Fruit fly (Drosophila melanogaster): ENCODE results near the gene CG7378.

DNA sequence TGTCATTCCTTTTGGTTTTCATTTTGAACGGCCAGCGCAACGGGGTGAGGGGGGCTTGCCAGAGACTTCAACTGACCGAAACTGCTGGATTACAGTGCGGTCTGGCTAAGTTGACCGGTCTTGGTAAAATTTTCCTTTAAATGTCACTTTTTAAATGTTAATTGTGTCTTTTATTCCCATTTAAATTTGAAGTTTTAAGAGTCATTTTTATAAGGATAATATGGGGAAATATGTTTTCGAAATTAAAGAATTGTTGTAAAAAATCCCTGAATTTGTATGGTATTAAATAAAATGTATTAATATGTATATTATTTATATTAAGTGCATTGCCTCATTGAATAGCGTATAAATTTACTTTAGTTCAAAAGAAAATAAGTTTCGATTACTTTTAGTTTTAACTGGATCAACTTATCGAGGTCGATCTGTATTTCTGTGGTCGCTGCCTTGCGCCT is 28.4 kb downstream of the CG7378 start:
- TF ChIP-seq insv (optimal IDR thresholded peaks at IDR 0.05) (no peak), h (optimal IDR thresholded peaks at IDR 0.05) (no peak), Sin3A (optimal IDR thresholded peaks at IDR 0.05) (no peak), psq (optimal IDR thresholded peaks at IDR 0.05) (no peak), ttk (optimal IDR thresholded peaks at IDR 0.05) (no peak), Myc (optimal IDR thresholded peaks at IDR 0.05) (no peak)
